Fruit fly (Drosophila melanogaster): Measurements from ENCODE around the gene mmm.

mmm gene

dm6 chr3L:7583154-7583553 lies at the start of gene mmm:
Gene mmm (plus strand): TSS chr3L:7583454.
- TF ChIP-seq Myc (optimal IDR thresholded peaks at IDR 0.05) (no peak), h (optimal IDR thresholded peaks at IDR 0.05) (no peak)

- TF ChIP-seq h (optimal IDR thresholded peaks at IDR 0.05) (no peak), Myc (optimal IDR thresholded peaks at IDR 0.05) (no peak), psq (optimal IDR thresholded peaks at IDR 0.05) (no peak), insv (optimal IDR thresholded peaks at IDR 0.05) (no peak), Sin3A (optimal IDR thresholded peaks at IDR 0.05) (no peak), ttk (optimal IDR thresholded peaks at IDR 0.05) (no peak)
These were observed 43.5 kb upstream of the mmm start, which contains the start of gene CG16998 for dm6 chr3L:7539736-7540135. Gene CG16998 (minus strand): TSS chr3L:7539836.

- TF ChIP-seq insv (optimal IDR thresholded peaks at IDR 0.05) = no peak
- no peak for TF ChIP-seq psq (optimal IDR thresholded peaks at IDR 0.05)
- TF ChIP-seq Sin3A (optimal IDR thresholded peaks at IDR 0.05) = no peak
- TF ChIP-seq ttk (optimal IDR thresholded peaks at IDR 0.05) = no peak
These were observed 42.2 kb upstream of the mmm start, which contains the start of gene CG32374 for dm6 chr3L:7541068-7541467. Gene CG32374 (minus strand): TSS chr3L:7541168.

dm6 chr3L:7542357-7542756 lies 40.9 kb upstream of the mmm start, which contains the start of gene CG32376:
Gene CG32376 (minus strand): TSS chr3L:7542457.
- TF ChIP-seq psq (optimal IDR thresholded peaks at IDR 0.05) (no peak), ttk (optimal IDR thresholded peaks at IDR 0.05) (no peak), Myc (optimal IDR thresholded peaks at IDR 0.05) (no peak), Sin3A (optimal IDR thresholded peaks at IDR 0.05) (no peak), h (optimal IDR thresholded peaks at IDR 0.05) (no peak), insv (optimal IDR thresholded peaks at IDR 0.05) (no peak)

- TF ChIP-seq insv (optimal IDR thresholded peaks at IDR 0.05) (no peak), Myc (optimal IDR thresholded peaks at IDR 0.05) (no peak), ttk (optimal IDR thresholded peaks at IDR 0.05) (no peak), Sin3A (optimal IDR thresholded peaks at IDR 0.05) (no peak)
These were observed 38.5 kb upstream of the mmm start for dm6 chr3L:7544639-7545183.

dm6 chr3L:7545562-7545961 lies 37.7 kb upstream of the mmm start:
- TF ChIP-seq ttk (optimal IDR thresholded peaks at IDR 0.05) = no peak
- no peak for TF ChIP-seq Myc (optimal IDR thresholded peaks at IDR 0.05)
- no peak for TF ChIP-seq psq (optimal IDR thresholded peaks at IDR 0.05)
- TF ChIP-seq h (optimal IDR thresholded peaks at IDR 0.05) = no peak

dm6 chr3L:7550225-7550624 lies 33.0 kb upstream of the mmm start:
- TF ChIP-seq psq (optimal IDR thresholded peaks at IDR 0.05) = no peak
- no peak for TF ChIP-seq ttk (optimal IDR thresholded peaks at IDR 0.05)
- no peak for TF ChIP-seq h (optimal IDR thresholded peaks at IDR 0.05)
- no peak for TF ChIP-seq insv (optimal IDR thresholded peaks at IDR 0.05)
- TF ChIP-seq Myc (optimal IDR thresholded peaks at IDR 0.05) = no peak
- no peak for TF ChIP-seq Sin3A (optimal IDR thresholded peaks at IDR 0.05)

dm6 chr3L:7552446-7552845 lies 30.8 kb upstream of the mmm start:
- TF ChIP-seq ttk (optimal IDR thresholded peaks at IDR 0.05) (no peak), h (optimal IDR thresholded peaks at IDR 0.05) (no peak), Myc (optimal IDR thresholded peaks at IDR 0.05) (no peak), insv (optimal IDR thresholded peaks at IDR 0.05) (no peak), psq (optimal IDR thresholded peaks at IDR 0.05) (no peak), Sin3A (optimal IDR thresholded peaks at IDR 0.05) (no peak)

dm6 chr3L:7553062-7553461 lies 30.2 kb upstream of the mmm start:
- no peak for TF ChIP-seq psq (optimal IDR thresholded peaks at IDR 0.05)
- no peak for TF ChIP-seq Myc (optimal IDR thresholded peaks at IDR 0.05)
- no peak for TF ChIP-seq ttk (optimal IDR thresholded peaks at IDR 0.05)
- TF ChIP-seq h (optimal IDR thresholded peaks at IDR 0.05) = no peak
- no peak for TF ChIP-seq Sin3A (optimal IDR thresholded peaks at IDR 0.05)
- TF ChIP-seq insv (optimal IDR thresholded peaks at IDR 0.05) = no peak

dm6 chr3L:7559937-7560336 lies 23.3 kb upstream of the mmm start, which contains the start of gene CG14837:
Gene CG14837 (minus strand): TSS chr3L:7560037.
- TF ChIP-seq Sin3A (optimal IDR thresholded peaks at IDR 0.05) (no peak), psq (optimal IDR thresholded peaks at IDR 0.05) (no peak), insv (optimal IDR thresholded peaks at IDR 0.05) (no peak), ttk (optimal IDR thresholded peaks at IDR 0.05) (no peak), Myc (optimal IDR thresholded peaks at IDR 0.05) (no peak), h (optimal IDR thresholded peaks at IDR 0.05) (no peak)

- no peak for TF ChIP-seq ttk (optimal IDR thresholded peaks at IDR 0.05)
- TF ChIP-seq Myc (optimal IDR thresholded peaks at IDR 0.05) = no peak
- TF ChIP-seq h (optimal IDR thresholded peaks at IDR 0.05) = no peak
- no peak for TF ChIP-seq Sin3A (optimal IDR thresholded peaks at IDR 0.05)
- TF ChIP-seq psq (optimal IDR thresholded peaks at IDR 0.05) = no peak
- TF ChIP-seq insv (optimal IDR thresholded peaks at IDR 0.05) = no peak
These were observed 22.7 kb upstream of the mmm start for dm6 chr3L:7560580-7560979.

- no peak for TF ChIP-seq ttk (optimal IDR thresholded peaks at IDR 0.05)
- no peak for TF ChIP-seq insv (optimal IDR thresholded peaks at IDR 0.05)
- TF ChIP-seq Myc (optimal IDR thresholded peaks at IDR 0.05) = no peak
- TF ChIP-seq psq (optimal IDR thresholded peaks at IDR 0.05) = no peak
- no peak for TF ChIP-seq Sin3A (optimal IDR thresholded peaks at IDR 0.05)
- no peak for TF ChIP-seq h (optimal IDR thresholded peaks at IDR 0.05)
These were observed 20.9 kb upstream of the mmm start, which contains the start of gene frac for dm6 chr3L:7562310-7562709. Gene frac (plus strand): TSS chr3L:7562610.

- TF ChIP-seq Myc (optimal IDR thresholded peaks at IDR 0.05) (no peak), insv (optimal IDR thresholded peaks at IDR 0.05) (no peak), h (optimal IDR thresholded peaks at IDR 0.05) (no peak)
These were observed 10.3 kb upstream of the mmm start for dm6 chr3L:7572948-7573347.

Measured in Kc167 (cell line).